Fruit fly (Drosophila melanogaster): Measurements from ENCODE around the gene CG17328.

CG17328 gene

dm6 chr2L:16302773-16303279 lies 3.1 kb downstream of the CG17328 start, which contains the start of gene GMF (continued):
- TF ChIP-seq CG34376 (GFP tag; optimal IDR thresholded peaks at IDR 0.05) = no peak
- no peak for TF ChIP-seq CG30431 (GFP tag; optimal IDR thresholded peaks at IDR 0.05)
- peak; percentile 25 for TF ChIP-seq CG13424 (tag; optimal IDR thresholded peaks at IDR 0.05)
- no peak for TF ChIP-seq CG6813 (GFP tag; optimal IDR thresholded peaks at IDR 0.05)
- no peak for TF ChIP-seq CTCF (GFP tag; optimal IDR thresholded peaks at IDR 0.05)
- peak in 1 of 2 experiments; percentile 40 for TF ChIP-seq bsh (GFP tag; optimal IDR thresholded peaks at IDR 0.05)
- TF ChIP-seq CG13894 (tag; optimal IDR thresholded peaks at IDR 0.05) = no peak
- TF ChIP-seq CG10209 (GFP tag; optimal IDR thresholded peaks at IDR 0.05) = peak; percentile 10
- no peak for TF ChIP-seq dmrt99B (tag; optimal IDR thresholded peaks at IDR 0.05)
- TF ChIP-seq CG10147 (GFP tag; optimal IDR thresholded peaks at IDR 0.05) = peak; percentile 48
- no peak for TF ChIP-seq HLH4C (GFP tag; IDR thresholded peaks at IDR 0.05; ENCODE audit: partially characterized antibody)
- peak in 1 of 2 experiments; percentile 21 for TF ChIP-seq crp (GFP tag; optimal IDR thresholded peaks at IDR 0.05)
- TF ChIP-seq slbo (GFP tag; IDR thresholded peaks at IDR 0.05) = peak; percentile 45; the same call in 1 of the 2 replicates
- TF ChIP-seq stwl (tag; optimal IDR thresholded peaks at IDR 0.05) = peak; percentile 76
- TF ChIP-seq jigr1 (GFP tag; IDR thresholded peaks at IDR 0.05) = peak; percentile 67; the same call in 1 of the 3 replicates
- peak; percentile 53 for TF ChIP-seq CG15601 (tag; optimal IDR thresholded peaks at IDR 0.05)
- TF ChIP-seq Rx (GFP tag; IDR thresholded peaks at IDR 0.05) = no peak
- TF ChIP-seq CG8765 (GFP tag; IDR thresholded peaks at IDR 0.05) = no peak
- no peak for TF ChIP-seq Atf6 (GFP tag; IDR thresholded peaks at IDR 0.05)
- TF ChIP-seq CG15514 (GFP tag; optimal IDR thresholded peaks at IDR 0.05) = peak; percentile 47
- TF ChIP-seq pzg (GFP tag; optimal IDR thresholded peaks at IDR 0.05) = peak; percentile 60
- TF ChIP-seq Hmx (GFP tag; optimal IDR thresholded peaks at IDR 0.05) = peak; percentile 25
- peak; percentile 67 for TF ChIP-seq BEAF-32 (GFP tag; optimal IDR thresholded peaks at IDR 0.05)
- peak; percentile 37 for TF ChIP-seq tin (GFP tag; optimal IDR thresholded peaks at IDR 0.05)
- peak; percentile 86 for TF ChIP-seq CG14710 (tag; optimal IDR thresholded peaks at IDR 0.05)
- TF ChIP-seq CG2120 (GFP tag; optimal IDR thresholded peaks at IDR 0.05) = peak; percentile 41
- TF ChIP-seq Usf (GFP tag; optimal IDR thresholded peaks at IDR 0.05) = no peak
- no peak for TF ChIP-seq nau (GFP tag; optimal IDR thresholded peaks at IDR 0.05)
- no peak for TF ChIP-seq dimm (GFP tag; IDR thresholded peaks at IDR 0.05)
- TF ChIP-seq Trl (optimal IDR thresholded peaks at IDR 0.05) = no peak
- TF ChIP-seq Trl (GFP tag; optimal IDR thresholded peaks at IDR 0.05) = no peak
- peak; percentile 68 for TF ChIP-seq CG2712 (tag; optimal IDR thresholded peaks at IDR 0.05)
- TF ChIP-seq al (GFP tag; IDR thresholded peaks at IDR 0.05) = no peak
- no peak for TF ChIP-seq Sry-β (GFP tag; optimal IDR thresholded peaks at IDR 0.05)
- TF ChIP-seq nerfin-1 (tag; optimal IDR thresholded peaks at IDR 0.05) = peak; percentile 27
- TF ChIP-seq CG18619 (GFP tag; optimal IDR thresholded peaks at IDR 0.05) = peak; percentile 8
- peak; percentile 43 for TF ChIP-seq grau (tag; optimal IDR thresholded peaks at IDR 0.05)
- no peak for TF ChIP-seq en (GFP tag; optimal IDR thresholded peaks at IDR 0.05)
- TF ChIP-seq CG12942 (GFP tag; optimal IDR thresholded peaks at IDR 0.05) = no peak
- no peak for TF ChIP-seq CG1792 (GFP tag; optimal IDR thresholded peaks at IDR 0.05)
- TF ChIP-seq CG1233 (GFP tag; optimal IDR thresholded peaks at IDR 0.05) = no peak
- TF ChIP-seq hkb (optimal IDR thresholded peaks at IDR 0.05) = no peak
- TF ChIP-seq hkb (GFP tag; IDR thresholded peaks at IDR 0.05) = no peak
- TF ChIP-seq dpn (GFP tag; optimal IDR thresholded peaks at IDR 0.05) = peak; percentile 9 to 27
- TF ChIP-seq Rfx (GFP tag; IDR thresholded peaks at IDR 0.05) = peak; percentile 52
- TF ChIP-seq Doc3 (GFP tag; IDR thresholded peaks at IDR 0.05; ENCODE audit: partially characterized antibody) = no peak
- TF ChIP-seq grn (GFP tag; optimal IDR thresholded peaks at IDR 0.05) = peak; percentile 50
- no peak for TF ChIP-seq NC2α (GFP tag; optimal IDR thresholded peaks at IDR 0.05)
- TF ChIP-seq CG4282 (GFP tag; optimal IDR thresholded peaks at IDR 0.05) = no peak
- no peak for TF ChIP-seq CG14667 (GFP tag; IDR thresholded peaks at IDR 0.05)
- TF ChIP-seq gem (tag; optimal IDR thresholded peaks at IDR 0.05) = peak; percentile 74

All from whole organism, embryonic.